Worm (Caenorhabditis elegans) whole organism, L2 larva: ENCODE measurements around the gene srh-2.
A peak's percentile ranks its signal among the peaks of the same experiment; 100 is the strongest.

Experiments
- C34F6.9 ChIP-seq: fragments of 150-350 bp; optimal IDR thresholded peaks from 2 replicates; lab custom pipeline; 2014; ENCODE audit warnings: missing biosample characterization, missing genetic modification characterization
- F13H6.1 ChIP-seq: sonication (generic microtip); optimal IDR thresholded peaks from 2 replicates; lab custom pipeline; 2016; ENCODE audit warnings: missing genetic modification characterization, missing compliant biosample characterization
- R02D3.7 ChIP-seq: fragments of 150-350 bp; optimal IDR thresholded peaks from 2 replicates; lab custom pipeline; 2014; ENCODE audit warnings: missing biosample characterization, missing genetic modification characterization
- Y55F3AM.14 ChIP-seq: fragments of 200-800 bp; sonication (Bioruptor generic); optimal IDR thresholded peaks from 2 replicates; lab custom pipeline; 2018; ENCODE audit warnings: mild to moderate bottlenecking, missing genetic modification characterization, missing compliant biosample characterization
- ZK546.5 ChIP-seq: sonication (generic microtip); optimal IDR thresholded peaks from 2 replicates; lab custom pipeline; 2017; ENCODE audit warnings: missing biosample characterization, missing genetic modification characterization
- aly-2 ChIP-seq: fragments of 150-350 bp; optimal IDR thresholded peaks from 2 replicates; lab custom pipeline; 2014; ENCODE audit warnings: missing biosample characterization, missing genetic modification characterization
- ama-1 ChIP-seq: fragments of 150-350 bp; optimal IDR thresholded peaks from 2 replicates; lab custom pipeline; 2018; ENCODE audit warnings: inconsistent platforms
- ceh-16 ChIP-seq: fragments of 150-350 bp; optimal IDR thresholded peaks from 2 replicates; lab custom pipeline; 2014; ENCODE audit warnings: missing biosample characterization, missing genetic modification characterization
- ceh-82 ChIP-seq: fragments of 150-350 bp; optimal IDR thresholded peaks from 2 replicates; lab custom pipeline; 2014; ENCODE audit warnings: missing biosample characterization, missing genetic modification characterization
- crh-2 ChIP-seq: sonication (generic microtip); optimal IDR thresholded peaks from 2 replicates; lab custom pipeline; 2017; ENCODE audit warnings: missing biosample characterization, missing genetic modification characterization
- dmd-4 ChIP-seq: sonication (generic microtip); optimal IDR thresholded peaks from 2 replicates; lab custom pipeline; 2017; ENCODE audit warnings: missing biosample characterization, missing genetic modification characterization
- egl-27 ChIP-seq: sonication (generic microtip); optimal IDR thresholded peaks from 3 replicates; lab custom pipeline; 2017; ENCODE audit warnings: missing biosample characterization, missing genetic modification reagents, missing genetic modification characterization
- elt-1 ChIP-seq: fragments of 150-350 bp; optimal IDR thresholded peaks from 2 replicates; lab custom pipeline; 2014; ENCODE audit warnings: missing biosample characterization, missing genetic modification characterization
- elt-3 ChIP-seq: sonication (generic microtip); optimal IDR thresholded peaks from 2 replicates; lab custom pipeline; 2017; ENCODE audit warnings: missing biosample characterization, missing genetic modification characterization
- fos-1 ChIP-seq: fragments of 150-350 bp; optimal IDR thresholded peaks from 2 replicates; lab custom pipeline; 2014; ENCODE audit warnings: missing biosample characterization, missing genetic modification characterization
- gmeb-1 ChIP-seq: fragments of 150-350 bp; optimal IDR thresholded peaks from 2 replicates; lab custom pipeline; 2014; ENCODE audit warnings: missing biosample characterization, missing genetic modification characterization
- lin-11 ChIP-seq: fragments of 150-350 bp; sonication (generic microtip); optimal IDR thresholded peaks from 2 replicates; lab custom pipeline; 2014; ENCODE audit warnings: missing biosample characterization, missing genetic modification characterization, inconsistent platforms, mixed read lengths
- lin-13 ChIP-seq: fragments of 150-350 bp; optimal IDR thresholded peaks from 2 replicates; lab custom pipeline; 2014; ENCODE audit warnings: missing biosample characterization, missing genetic modification reagents, missing genetic modification characterization
- lin-39 ChIP-seq: fragments of 150-350 bp; optimal IDR thresholded peaks from 2 replicates; lab custom pipeline; 2014; ENCODE audit warnings: missing biosample characterization, missing genetic modification reagents, missing genetic modification characterization
- lsy-2 ChIP-seq, 2 experiments: fragments of 150-350 bp in 1 of 2; sonication (generic microtip) in 1 of 2; optimal IDR thresholded peaks; 2 replicates each; lab custom pipeline; 2014 to 2017; ENCODE audit warnings: missing biosample characterization in 2 of 2, missing genetic modification characterization in 2 of 2
- mab-5 ChIP-seq: fragments of 150-350 bp; optimal IDR thresholded peaks from 2 replicates; lab custom pipeline; 2014; ENCODE audit warnings: missing biosample characterization, missing genetic modification characterization
- mbf-1 ChIP-seq: sonication (generic microtip); optimal IDR thresholded peaks from 2 replicates; lab custom pipeline; 2017; ENCODE audit warnings: missing biosample characterization, missing genetic modification characterization
- mdl-1 ChIP-seq, 2 experiments: fragments of 150-350 bp in 1 of 2; sonication (generic microtip) in 1 of 2; optimal IDR thresholded peaks; 2 replicates each; lab custom pipeline; 2017; ENCODE audit warnings: missing biosample characterization in 2 of 2, missing genetic modification characterization in 2 of 2
- nhr-10 ChIP-seq: sonication (generic microtip); optimal IDR thresholded peaks from 2 replicates; lab custom pipeline; 2017; ENCODE audit warnings: missing biosample characterization, missing genetic modification characterization
- nhr-11 ChIP-seq: fragments of 150-350 bp; optimal IDR thresholded peaks from 2 replicates; lab custom pipeline; 2014; ENCODE audit warnings: missing biosample characterization, missing genetic modification characterization
- nhr-12 ChIP-seq: fragments of 150-350 bp; optimal IDR thresholded peaks from 2 replicates; lab custom pipeline; 2014; ENCODE audit warnings: missing biosample characterization, missing genetic modification characterization
- nhr-129 ChIP-seq: fragments of 150-350 bp; optimal IDR thresholded peaks from 2 replicates; lab custom pipeline; 2014; ENCODE audit warnings: missing biosample characterization, missing genetic modification characterization
- nhr-21 ChIP-seq: fragments of 150-350 bp; optimal IDR thresholded peaks from 2 replicates; lab custom pipeline; 2014; ENCODE audit warnings: missing biosample characterization, missing genetic modification characterization
- nhr-23 ChIP-seq: fragments of 150-350 bp; optimal IDR thresholded peaks from 2 replicates; lab custom pipeline; 2014; ENCODE audit warnings: missing biosample characterization, missing genetic modification reagents, missing genetic modification characterization
- nhr-237 ChIP-seq: fragments of 150-350 bp; optimal IDR thresholded peaks from 2 replicates; lab custom pipeline; 2014; ENCODE audit warnings: missing biosample characterization, missing genetic modification characterization
- nhr-25 ChIP-seq: fragments of 150-350 bp; sonication (generic microtip); optimal IDR thresholded peaks from 3 replicates; lab custom pipeline; 2014; ENCODE audit warnings: missing biosample characterization, missing genetic modification characterization
- nhr-6 ChIP-seq: fragments of 150-350 bp; optimal IDR thresholded peaks from 2 replicates; lab custom pipeline; 2014; ENCODE audit warnings: missing biosample characterization, missing genetic modification characterization
- nhr-77 ChIP-seq: fragments of 150-350 bp; optimal IDR thresholded peaks from 2 replicates; lab custom pipeline; 2014; ENCODE audit warnings: missing biosample characterization, missing genetic modification characterization
- peb-1 ChIP-seq: fragments of 150-350 bp; optimal IDR thresholded peaks from 2 replicates; lab custom pipeline; 2014; ENCODE audit warnings: missing biosample characterization, missing genetic modification characterization
- sem-4 ChIP-seq: fragments of 150-350 bp; optimal IDR thresholded peaks from 2 replicates; lab custom pipeline; 2014; ENCODE audit warnings: missing biosample characterization, missing genetic modification reagents, missing genetic modification characterization
- skn-1 ChIP-seq: sonication (generic microtip); optimal IDR thresholded peaks from 2 replicates; lab custom pipeline; 2017; ENCODE audit warnings: missing biosample characterization, missing genetic modification characterization
- sma-3 ChIP-seq: sonication (generic microtip); optimal IDR thresholded peaks from 2 replicates; lab custom pipeline; 2016; ENCODE audit warnings: missing genetic modification reagents, missing genetic modification characterization, missing compliant biosample characterization
- sma-9 ChIP-seq, 2 experiments: fragments of 150-350 bp in 1 of 2; sonication (generic microtip) in 1 of 2; optimal IDR thresholded peaks; 2 replicates each; lab custom pipeline; 2014 to 2016; ENCODE audit warnings: missing genetic modification characterization in 2 of 2, mild to moderate bottlenecking in 1 of 2, missing biosample characterization in 1 of 2, missing compliant biosample characterization in 1 of 2, missing genetic modification reagents in 1 of 2, moderate library complexity in 1 of 2
- snpc-4 ChIP-seq: fragments of 150-350 bp; optimal IDR thresholded peaks from 2 replicates; lab custom pipeline; 2014; ENCODE audit warnings: missing biosample characterization, missing genetic modification characterization
- unc-39 ChIP-seq: fragments of 150-350 bp; optimal IDR thresholded peaks from 2 replicates; lab custom pipeline; 2014; ENCODE audit warnings: missing biosample characterization, missing genetic modification characterization
- unc-55 ChIP-seq: fragments of 150-350 bp; sonication (generic microtip); optimal IDR thresholded peaks from 3 replicates; lab custom pipeline; 2014; ENCODE audit warnings: missing biosample characterization, missing genetic modification reagents, missing genetic modification characterization
- unc-62 ChIP-seq: fragments of 150-350 bp; optimal IDR thresholded peaks from 2 replicates; lab custom pipeline; 2014; ENCODE audit warnings: missing biosample characterization, missing genetic modification reagents, missing genetic modification characterization
- zag-1 ChIP-seq: fragments of 150-350 bp; optimal IDR thresholded peaks from 2 replicates; lab custom pipeline; 2014; ENCODE audit warnings: missing biosample characterization, missing genetic modification characterization
- ztf-1 ChIP-seq: fragments of 200-800 bp; sonication (Bioruptor generic); conservative IDR thresholded peaks from 2 replicates; pipeline ENCODE4 v1.3.6; 2022; ENCODE audit warnings: missing genetic modification characterization, missing compliant biosample characterization
- ztf-11 ChIP-seq: sonication (generic microtip); optimal IDR thresholded peaks from 2 replicates; lab custom pipeline; 2017; ENCODE audit warnings: missing biosample characterization, missing genetic modification characterization
- ztf-4 ChIP-seq: fragments of 150-350 bp; optimal IDR thresholded peaks from 2 replicates; lab custom pipeline; 2014; ENCODE audit warnings: missing biosample characterization, missing genetic modification characterization

Gene srh-2

ce11 chrV:726573-727483, 1.3 kb upstream of the srh-2 start:
- TF ChIP-seq ztf-1 (GFP tag; lab: Robert Waterston, UW) (no peak), mdl-1 (tag; optimal IDR thresholded peaks at IDR 0.05; lab: Kevin White, UChicago) (no peak), sem-4 (no peak), snpc-4 (no peak), sma-3 (GFP tag; lab: Kevin White, UChicago) (no peak), nhr-25 (no peak), ama-1 (lab: Kevin White, UChicago) (peak; percentile 76), egl-27 (tag; lab: Kevin White, UChicago) (no peak), C34F6.9 (tag; lab: Kevin White, UChicago) (no peak), gmeb-1 (no peak), Y55F3AM.14 (GFP tag; lab: Kevin White, UChicago) (no peak), nhr-21 (tag; lab: Kevin White, UChicago) (peak; percentile 41), crh-2 (tag; lab: Kevin White, UChicago) (peak; percentile 24), unc-39 (tag; lab: Kevin White, UChicago) (no peak), elt-1 (tag; lab: Kevin White, UChicago) (no peak), nhr-10 (tag; lab: Kevin White, UChicago) (no peak), nhr-77 (tag; lab: Kevin White, UChicago) (no peak), ZK546.5 (no peak), dmd-4 (tag; lab: Kevin White, UChicago) (no peak), nhr-23 (tag; lab: Kevin White, UChicago) (no peak), skn-1 (tag; lab: Kevin White, UChicago) (no peak), lsy-2 (tag; optimal IDR thresholded peaks at IDR 0.05; lab: Kevin White, UChicago) (peak in 1 of 2 experiments; percentile 23), lin-11 (tag; lab: Kevin White, UChicago) (peak; percentile 38), ztf-11 (no peak), peb-1 (tag; lab: Kevin White, UChicago) (no peak), R02D3.7 (no peak), nhr-6 (peak; percentile 59), lin-39 (tag; lab: Kevin White, UChicago) (no peak), ceh-16 (tag; lab: Kevin White, UChicago) (no peak), aly-2 (no peak), sma-9 (GFP tag; optimal IDR thresholded peaks at IDR 0.05; lab: Kevin White, UChicago) (peak; percentile 20), sma-9 (tag; optimal IDR thresholded peaks at IDR 0.05; lab: Kevin White, UChicago) (no peak), nhr-237 (tag; lab: Kevin White, UChicago) (no peak), zag-1 (tag; lab: Kevin White, UChicago) (no peak), nhr-12 (tag; lab: Kevin White, UChicago) (no peak), ztf-4 (tag; lab: Kevin White, UChicago) (no peak), elt-3 (no peak), fos-1 (tag; lab: Kevin White, UChicago) (peak; percentile 1), nhr-11 (tag; lab: Kevin White, UChicago) (no peak), unc-55 (GFP tag; lab: Kevin White, UChicago) (no peak), mbf-1 (tag; lab: Kevin White, UChicago) (no peak), lin-13 (GFP tag; lab: Kevin White, UChicago) (peak; percentile 48), nhr-129 (tag; lab: Kevin White, UChicago) (peak; percentile 19)

ce11 chrV:728822-729493, 857 bp downstream of the srh-2 start:
- TF ChIP-seq aly-2 (no peak), lin-39 (tag; lab: Kevin White, UChicago) (no peak), unc-55 (GFP tag; lab: Kevin White, UChicago) (no peak), mab-5 (tag; lab: Kevin White, UChicago) (peak; percentile 56), ztf-11 (no peak), nhr-77 (tag; lab: Kevin White, UChicago) (no peak), ceh-82 (tag; lab: Kevin White, UChicago) (no peak), nhr-21 (tag; lab: Kevin White, UChicago) (peak; percentile 82), sem-4 (peak; percentile 21), sma-9 (GFP tag; optimal IDR thresholded peaks at IDR 0.05; lab: Kevin White, UChicago) (peak; percentile 88), sma-9 (tag; optimal IDR thresholded peaks at IDR 0.05; lab: Kevin White, UChicago) (no peak), zag-1 (tag; lab: Kevin White, UChicago) (no peak), lin-13 (GFP tag; lab: Kevin White, UChicago) (peak; percentile 42), egl-27 (tag; lab: Kevin White, UChicago) (no peak), Y55F3AM.14 (GFP tag; lab: Kevin White, UChicago) (peak; percentile 79), lin-11 (tag; lab: Kevin White, UChicago) (no peak), F13H6.1 (tag; lab: Kevin White, UChicago) (peak; percentile 76), lsy-2 (tag; optimal IDR thresholded peaks at IDR 0.05; lab: Kevin White, UChicago) (peak in 1 of 2 experiments; percentile 61), fos-1 (tag; lab: Kevin White, UChicago) (no peak), crh-2 (tag; lab: Kevin White, UChicago) (peak; percentile 65), nhr-10 (tag; lab: Kevin White, UChicago) (no peak), gmeb-1 (no peak), skn-1 (tag; lab: Kevin White, UChicago) (no peak), nhr-129 (tag; lab: Kevin White, UChicago) (peak; percentile 89), R02D3.7 (no peak), elt-1 (tag; lab: Kevin White, UChicago) (no peak), ZK546.5 (no peak), sma-3 (GFP tag; lab: Kevin White, UChicago) (peak; percentile 3), unc-62 (GFP tag; lab: Kevin White, UChicago) (no peak), mbf-1 (tag; lab: Kevin White, UChicago) (no peak), nhr-12 (tag; lab: Kevin White, UChicago) (no peak), elt-3 (no peak)
